Worm (Caenorhabditis elegans) whole organism, L4 larva: Measurements from ENCODE around the gene srx-10.

Experiments used
- T26A8.4 ChIP-seq: fragments of 200-800 bp; sonication (Bioruptor generic); IDR thresholded peaks from 2 replicates; pipeline ENCODE4 v1.3.6; 2022; ENCODE audit warnings: missing genetic modification characterization, missing compliant biosample characterization
- aha-1 ChIP-seq: fragments of 150-350 bp; peaks from one replicate; lab custom pipeline; 2014; ENCODE audit warnings: missing biosample characterization, missing genetic modification characterization
- ama-1 ChIP-seq: fragments of 150-350 bp; optimal IDR thresholded peaks from 2 replicates; lab custom pipeline; 2014; ENCODE audit warnings: inconsistent platforms, mixed read lengths
- ceh-82 ChIP-seq: sonication (generic microtip); optimal IDR thresholded peaks from 2 replicates; lab custom pipeline; 2017; ENCODE audit warnings: missing biosample characterization, missing genetic modification characterization
- lin-15B ChIP-seq: fragments of 150-350 bp; sonication (generic microtip); optimal IDR thresholded peaks from 3 replicates; lab custom pipeline; 2014; ENCODE audit warnings: missing biosample characterization, missing genetic modification characterization
- mep-1 ChIP-seq: fragments of 150-350 bp; sonication (generic microtip); optimal IDR thresholded peaks from 3 replicates; lab custom pipeline; 2014; ENCODE audit warnings: missing biosample characterization, missing genetic modification characterization
- nhr-10 ChIP-seq: fragments of 150-350 bp; optimal IDR thresholded peaks from 2 replicates; lab custom pipeline; 2014; ENCODE audit warnings: missing biosample characterization, missing genetic modification characterization
- skn-1 ChIP-seq: fragments of 150-350 bp; optimal IDR thresholded peaks from 2 replicates; lab custom pipeline; 2014; ENCODE audit warnings: missing biosample characterization, missing genetic modification characterization
- spr-3 ChIP-seq: fragments of 200-800 bp; sonication (Bioruptor generic); optimal IDR thresholded peaks from 2 replicates; lab custom pipeline; 2018; ENCODE audit warnings: mild to moderate bottlenecking, missing genetic modification characterization, missing compliant biosample characterization
- tag-97 ChIP-seq: fragments of 200-800 bp; sonication (Bioruptor generic); IDR thresholded peaks from 2 replicates; pipeline ENCODE4 v1.3.6; 2022; ENCODE audit warnings: missing genetic modification characterization, missing compliant biosample characterization
- ztf-7 ChIP-seq: fragments of 150-350 bp; optimal IDR thresholded peaks from 2 replicates; lab custom pipeline; 2014; ENCODE audit warnings: missing biosample characterization, missing genetic modification characterization

DNA sequence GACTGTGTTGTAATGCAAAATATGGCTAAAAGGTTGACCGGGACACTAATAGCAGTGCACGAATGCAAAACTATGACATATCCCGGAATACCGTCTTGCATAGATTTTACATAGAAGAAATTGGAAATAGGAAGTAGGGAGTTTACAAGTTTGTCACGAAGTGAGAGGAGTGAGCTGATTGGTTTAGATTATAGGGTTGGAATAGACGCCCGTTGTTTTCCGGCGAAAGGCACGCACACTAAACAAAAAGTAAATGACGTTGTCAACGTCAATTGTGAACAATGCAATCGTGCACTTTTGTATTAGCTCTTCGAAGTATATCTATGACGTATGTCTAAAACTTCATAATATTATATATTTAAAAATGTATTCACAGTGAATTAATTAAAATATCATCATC is 14.6 kb upstream of the srx-10 start, which contains the start of gene srh-24:
- TF ChIP-seq lin-15B (tag; lab: Kevin White, UChicago) (no peak), ceh-82 (tag; lab: Kevin White, UChicago) (no peak), ama-1 (no peak), nhr-10 (tag; lab: Kevin White, UChicago) (no peak), skn-1 (tag; lab: Kevin White, UChicago) (no peak), mep-1 (no peak), ztf-7 (tag; lab: Kevin White, UChicago) (no peak), spr-3 (GFP tag; lab: Kevin White, UChicago) (no peak), T26A8.4 (GFP tag; lab: Robert Waterston, UW) (no peak), aha-1 (tag; lab: Kevin White, UChicago) (no peak), tag-97 (GFP tag; lab: Robert Waterston, UW) (no peak)
